Worm (Caenorhabditis elegans): ENCODE results near the gene C06H5.14.

DNA sequence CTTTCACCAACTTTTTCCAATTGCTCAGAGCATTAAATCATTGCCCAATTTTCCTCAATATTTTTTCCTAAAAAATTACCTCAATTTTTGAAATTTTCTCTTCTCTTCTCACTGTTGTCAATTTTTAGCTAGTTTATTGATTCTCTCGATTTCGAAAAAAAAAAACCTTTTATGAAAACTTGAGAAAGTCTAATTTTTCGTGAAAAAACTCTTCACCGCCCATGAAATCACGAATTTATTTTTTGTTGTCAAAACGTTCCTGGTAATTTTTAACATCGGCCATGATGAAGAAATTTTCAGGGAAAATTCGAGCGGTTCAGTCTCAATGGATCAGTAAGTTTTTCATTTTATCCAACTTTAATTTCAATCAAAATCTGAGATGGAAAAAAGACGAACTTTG is 4.4 kb upstream of the C06H5.14 start, which contains the start of gene fbxa-157:
- no peak for TF ChIP-seq F13H6.1 (tag; optimal IDR thresholded peaks at IDR 0.05)
- TF ChIP-seq ets-4 (tag; optimal IDR thresholded peaks at IDR 0.05), result no peak
- TF ChIP-seq pha-2 (tag; optimal IDR thresholded peaks at IDR 0.05), result no peak
- TF ChIP-seq hlh-15 (tag; optimal IDR thresholded peaks at IDR 0.05), result no peak
- no peak for TF ChIP-seq syd-9 (tag; optimal IDR thresholded peaks at IDR 0.05)
- no peak for TF ChIP-seq pha-4 (tag; optimal IDR thresholded peaks at IDR 0.05)
- no peak for TF ChIP-seq fkh-6 (tag; optimal IDR thresholded peaks at IDR 0.05)
- no peak for TF ChIP-seq tbx-7 (tag; optimal IDR thresholded peaks at IDR 0.05)
- TF ChIP-seq lim-6 (tag; optimal IDR thresholded peaks at IDR 0.05), result no peak
- TF ChIP-seq pros-1 (tag; optimal IDR thresholded peaks at IDR 0.05), result no peak
- no peak for TF ChIP-seq ztf-16 (tag; optimal IDR thresholded peaks at IDR 0.05)
- no peak for TF ChIP-seq nhr-11 (tag; optimal IDR thresholded peaks at IDR 0.05)
- no peak for TF ChIP-seq tbx-2 (tag; optimal IDR thresholded peaks at IDR 0.05)

Measured in whole organism, late embryonic.